Worm (Caenorhabditis elegans): ENCODE results near the gene ras-1.

DNA sequence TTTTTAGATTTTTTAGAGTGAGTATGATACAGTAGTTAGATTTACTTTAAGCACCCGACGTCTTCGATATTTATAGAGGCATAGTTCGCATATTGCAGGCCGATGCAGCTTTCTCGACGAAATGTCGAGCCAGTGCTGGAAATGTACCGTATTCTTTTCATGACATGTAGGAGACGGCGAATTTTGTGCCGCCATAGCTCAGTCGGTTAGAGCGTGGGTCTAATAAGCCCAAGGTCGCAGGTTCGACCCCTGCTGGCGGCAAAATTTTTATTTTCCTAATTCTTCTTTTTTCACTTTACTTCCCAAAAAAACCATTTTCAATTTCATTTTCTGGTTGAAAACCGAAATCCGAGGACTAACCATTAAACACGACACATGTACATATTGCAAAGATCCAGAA, 10.2 kb upstream of the ras-1 start:
- no peak for TF ChIP-seq dve-1 (tag; optimal IDR thresholded peaks at IDR 0.05; ENCODE audit: insufficient read depth)
- no peak for TF ChIP-seq unc-39 (tag; optimal IDR thresholded peaks at IDR 0.05)
- TF ChIP-seq nhr-77 (tag; optimal IDR thresholded peaks at IDR 0.05), result no peak
- TF ChIP-seq snpc-4 (tag; optimal IDR thresholded peaks at IDR 0.05), result no peak
- no peak for TF ChIP-seq Y5F2A.4 (GFP tag; optimal IDR thresholded peaks at IDR 0.05)

Data from whole organism, L4 larva.